Worm (Caenorhabditis elegans) whole organism, L3 larva: ENCODE measurements around the gene B0272.3.
A peak's percentile ranks its signal among the peaks of the same experiment; 100 is the strongest.

ENCODE experiments used
- R02D3.7 ChIP-seq: fragments of 150-350 bp; optimal IDR thresholded peaks from 2 replicates; lab custom pipeline; 2014; ENCODE audit warnings: missing biosample characterization, missing genetic modification characterization
- ZK546.5 ChIP-seq: sonication (generic microtip); optimal IDR thresholded peaks from 2 replicates; lab custom pipeline; 2017; ENCODE audit warnings: missing biosample characterization, missing genetic modification characterization
- aly-2 ChIP-seq: fragments of 150-350 bp; optimal IDR thresholded peaks from 2 replicates; lab custom pipeline; 2014; ENCODE audit warnings: missing biosample characterization, missing genetic modification characterization
- ama-1 ChIP-seq: fragments of 150-350 bp; optimal IDR thresholded peaks from 2 replicates; lab custom pipeline; 2018
- ceh-16 ChIP-seq: sonication (generic microtip); optimal IDR thresholded peaks from 2 replicates; lab custom pipeline; 2017; ENCODE audit warnings: missing biosample characterization, missing genetic modification characterization
- ceh-28 ChIP-seq: fragments of 150-350 bp; optimal IDR thresholded peaks from 2 replicates; lab custom pipeline; 2014; ENCODE audit warnings: missing biosample characterization, missing genetic modification reagents, missing genetic modification characterization
- ceh-82 ChIP-seq: fragments of 150-350 bp; optimal IDR thresholded peaks from 2 replicates; lab custom pipeline; 2014; ENCODE audit warnings: missing biosample characterization, missing genetic modification characterization
- ceh-9 ChIP-seq: sonication (generic microtip); optimal IDR thresholded peaks from 2 replicates; lab custom pipeline; 2018; ENCODE audit warnings: missing biosample characterization, missing genetic modification characterization
- daf-12 ChIP-seq: fragments of 150-350 bp; optimal IDR thresholded peaks from 2 replicates; lab custom pipeline; 2014; ENCODE audit warnings: missing biosample characterization, missing genetic modification reagents, missing genetic modification characterization
- egl-27 ChIP-seq: sonication (generic microtip); optimal IDR thresholded peaks from 4 replicates; lab custom pipeline; 2017; ENCODE audit warnings: missing biosample characterization, missing genetic modification reagents, missing genetic modification characterization
- egl-5 ChIP-seq: fragments of 150-350 bp; optimal IDR thresholded peaks from 2 replicates; lab custom pipeline; 2017; ENCODE audit warnings: missing biosample characterization, missing genetic modification reagents, missing genetic modification characterization, inconsistent platforms
- elt-1 ChIP-seq: fragments of 150-350 bp; optimal IDR thresholded peaks from 2 replicates; lab custom pipeline; 2014; ENCODE audit warnings: missing biosample characterization, missing genetic modification characterization
- elt-2 ChIP-seq: sonication (generic microtip); optimal IDR thresholded peaks from 2 replicates; lab custom pipeline; 2016; ENCODE audit warnings: missing genetic modification reagents, mild to moderate bottlenecking, missing genetic modification characterization, missing compliant biosample characterization
- elt-3 ChIP-seq, 3 experiments: fragments of 150-350 bp in 1 of 3; sonication (generic microtip) in 2 of 3; optimal IDR thresholded peaks; 2 replicates in 2 of 3; 4 replicates in 1 of 3; lab custom pipeline; 2014 to 2017; ENCODE audit warnings: missing biosample characterization in 3 of 3, missing genetic modification characterization in 3 of 3
- eor-1 ChIP-seq, 2 experiments: fragments of 150-350 bp; optimal IDR thresholded peaks; 2 replicates each; lab custom pipeline; 2014 to 2018; ENCODE audit warnings: missing biosample characterization in 2 of 2, missing genetic modification characterization in 2 of 2
- fkh-10 ChIP-seq: sonication (generic microtip); optimal IDR thresholded peaks from 2 replicates; lab custom pipeline; 2017; ENCODE audit warnings: missing biosample characterization, missing genetic modification reagents, missing genetic modification characterization
- fkh-2 ChIP-seq: fragments of 150-350 bp; optimal IDR thresholded peaks from 2 replicates; lab custom pipeline; 2014; ENCODE audit warnings: missing biosample characterization, missing genetic modification reagents, missing genetic modification characterization
- fos-1 ChIP-seq: fragments of 150-350 bp; optimal IDR thresholded peaks from 2 replicates; lab custom pipeline; 2014; ENCODE audit warnings: missing biosample characterization, missing genetic modification characterization
- hmg-11 ChIP-seq: sonication (generic microtip); optimal IDR thresholded peaks from 2 replicates; lab custom pipeline; 2016; ENCODE audit warnings: missing genetic modification characterization, missing compliant biosample characterization
- jun-1 ChIP-seq: fragments of 150-350 bp; optimal IDR thresholded peaks from 2 replicates; lab custom pipeline; 2014; ENCODE audit warnings: missing biosample characterization, missing genetic modification reagents, missing genetic modification characterization
- lin-15B ChIP-seq: fragments of 150-350 bp; optimal IDR thresholded peaks from 2 replicates; lab custom pipeline; 2014; ENCODE audit warnings: missing biosample characterization, missing genetic modification characterization
- lin-39 ChIP-seq: fragments of 150-350 bp; optimal IDR thresholded peaks from 2 replicates; lab custom pipeline; 2018; ENCODE audit warnings: missing biosample characterization, missing genetic modification reagents, missing genetic modification characterization
- lsy-12 ChIP-seq: sonication (generic microtip); optimal IDR thresholded peaks from 2 replicates; lab custom pipeline; 2016; ENCODE audit warnings: mild to moderate bottlenecking, missing genetic modification characterization, missing compliant biosample characterization
- mdl-1 ChIP-seq: fragments of 150-350 bp; optimal IDR thresholded peaks from 2 replicates; lab custom pipeline; 2014; ENCODE audit warnings: missing biosample characterization, missing genetic modification characterization
- mml-1 ChIP-seq: fragments of 150-350 bp; sonication (generic microtip); optimal IDR thresholded peaks from 3 replicates; lab custom pipeline; 2014; ENCODE audit warnings: missing biosample characterization, missing genetic modification characterization
- nfya-1 ChIP-seq: sonication (generic microtip); optimal IDR thresholded peaks from 2 replicates; lab custom pipeline; 2017; ENCODE audit warnings: missing genetic modification characterization, mild to moderate bottlenecking, missing compliant biosample characterization, antibody characterized with exemption, moderate library complexity; ENCODE audit not compliant: insufficient read depth
- nhr-11 ChIP-seq: fragments of 150-350 bp; optimal IDR thresholded peaks from 2 replicates; lab custom pipeline; 2014; ENCODE audit warnings: missing biosample characterization, missing genetic modification characterization
- nhr-12 ChIP-seq: fragments of 150-350 bp; optimal IDR thresholded peaks from 2 replicates; lab custom pipeline; 2014; ENCODE audit warnings: missing biosample characterization, missing genetic modification characterization
- nhr-23 ChIP-seq: fragments of 150-350 bp; optimal IDR thresholded peaks from 2 replicates; lab custom pipeline; 2014; ENCODE audit warnings: missing biosample characterization, missing genetic modification reagents, missing genetic modification characterization
- nhr-237 ChIP-seq: fragments of 150-350 bp; optimal IDR thresholded peaks from 2 replicates; lab custom pipeline; 2014; ENCODE audit warnings: missing biosample characterization, missing genetic modification characterization
- nhr-25 ChIP-seq: sonication (generic microtip); optimal IDR thresholded peaks from 2 replicates; lab custom pipeline; 2017; ENCODE audit warnings: missing biosample characterization, missing genetic modification characterization
- nhr-28 ChIP-seq: fragments of 150-350 bp; optimal IDR thresholded peaks from 2 replicates; lab custom pipeline; 2014; ENCODE audit warnings: missing biosample characterization, missing genetic modification characterization
- nhr-43 ChIP-seq: sonication (generic microtip); optimal IDR thresholded peaks from 2 replicates; lab custom pipeline; 2016; ENCODE audit warnings: mild to moderate bottlenecking, missing genetic modification characterization, missing compliant biosample characterization; ENCODE audit not compliant: poor library complexity, severe bottlenecking
- nhr-67 ChIP-seq: fragments of 150-350 bp; optimal IDR thresholded peaks from 2 replicates; lab custom pipeline; 2014; ENCODE audit warnings: missing biosample characterization, missing genetic modification characterization
- nhr-76 ChIP-seq: fragments of 150-350 bp; sonication (generic microtip); optimal IDR thresholded peaks from 5 replicates; lab custom pipeline; 2014; ENCODE audit warnings: missing biosample characterization, missing genetic modification characterization
- nhr-77 ChIP-seq: fragments of 150-350 bp; optimal IDR thresholded peaks from 2 replicates; lab custom pipeline; 2014; ENCODE audit warnings: missing biosample characterization, missing genetic modification characterization
- pha-4 ChIP-seq: fragments of 150-350 bp; optimal IDR thresholded peaks from 2 replicates; lab custom pipeline; 2014; ENCODE audit warnings: missing biosample characterization, missing genetic modification reagents, missing genetic modification characterization
- pqm-1 ChIP-seq: fragments of 150-350 bp; optimal IDR thresholded peaks from 2 replicates; lab custom pipeline; 2017; ENCODE audit warnings: missing biosample characterization, missing genetic modification characterization, inconsistent platforms
- sea-2 ChIP-seq: fragments of 150-350 bp; sonication (generic microtip); optimal IDR thresholded peaks from 4 replicates; lab custom pipeline; 2014; ENCODE audit warnings: missing biosample characterization, missing genetic modification reagents, missing genetic modification characterization
- skn-1 ChIP-seq: fragments of 150-350 bp; optimal IDR thresholded peaks from 2 replicates; lab custom pipeline; 2014; ENCODE audit warnings: missing biosample characterization, missing genetic modification characterization
- snpc-4 ChIP-seq: fragments of 150-350 bp; optimal IDR thresholded peaks from 2 replicates; lab custom pipeline; 2014; ENCODE audit warnings: missing biosample characterization, missing genetic modification characterization
- tbx-2 ChIP-seq: sonication (generic microtip); optimal IDR thresholded peaks from 2 replicates; lab custom pipeline; 2016; ENCODE audit warnings: mild to moderate bottlenecking, missing genetic modification characterization, missing compliant biosample characterization
- unc-39 ChIP-seq: sonication (generic microtip); optimal IDR thresholded peaks from 4 replicates; lab custom pipeline; 2017; ENCODE audit warnings: missing biosample characterization, missing genetic modification characterization
- unc-62 ChIP-seq: fragments of 150-350 bp; sonication (generic microtip); optimal IDR thresholded peaks from 4 replicates; lab custom pipeline; 2014; ENCODE audit warnings: missing biosample characterization, missing genetic modification reagents, missing genetic modification characterization
- zag-1 ChIP-seq: fragments of 150-350 bp; optimal IDR thresholded peaks from 2 replicates; lab custom pipeline; 2014; ENCODE audit warnings: missing biosample characterization, missing genetic modification characterization
- ztf-11 ChIP-seq: fragments of 150-350 bp; optimal IDR thresholded peaks from 2 replicates; lab custom pipeline; 2014; ENCODE audit warnings: missing biosample characterization, missing genetic modification characterization
- ztf-4 ChIP-seq: fragments of 150-350 bp; optimal IDR thresholded peaks from 2 replicates; lab custom pipeline; 2014; ENCODE audit warnings: missing biosample characterization, missing genetic modification characterization

B0272.3 gene

DNA sequence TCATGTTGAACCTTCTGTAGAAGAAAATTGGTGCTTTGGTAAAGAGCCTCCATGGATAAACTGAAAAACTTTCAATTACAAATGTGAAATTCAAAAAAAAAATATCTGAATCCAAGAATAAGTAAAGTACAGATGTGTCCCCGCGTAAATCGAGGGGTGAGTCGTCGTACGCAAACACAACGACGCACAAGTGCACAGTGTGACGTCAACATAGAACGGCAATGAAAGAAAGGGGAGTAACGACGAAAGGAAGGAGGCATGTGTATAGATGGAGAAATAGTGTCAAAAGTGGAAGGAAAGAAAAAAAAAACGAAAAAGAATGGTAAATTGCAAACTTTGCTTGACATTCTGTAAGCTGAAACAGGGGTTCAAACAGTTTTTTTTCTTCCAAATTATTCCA, 10.3 kb downstream of the B0272.3 start, which contains the start of gene memb-1:
TSS of gene memb-1 (minus strand) at position 60 of the 400 bp plus-strand sequence.
- no peak for TF ChIP-seq nhr-237
- no peak for TF ChIP-seq ceh-9
- no peak for TF ChIP-seq unc-39 (tag; lab: Kevin White, UChicago)
- TF ChIP-seq unc-62 (GFP tag; lab: Kevin White, UChicago): no peak
- no peak for TF ChIP-seq nhr-76 (tag; lab: Kevin White, UChicago)
- TF ChIP-seq mdl-1: no peak
- TF ChIP-seq tbx-2: no peak
- peak; percentile 21 for TF ChIP-seq egl-27 (tag; lab: Kevin White, UChicago)
- no peak for TF ChIP-seq nhr-11 (tag; lab: Kevin White, UChicago)
- TF ChIP-seq lsy-12 (tag; lab: Kevin White, UChicago): no peak
- peak; percentile 83 for TF ChIP-seq pha-4 (tag; lab: Kevin White, UChicago)
- peak; percentile 67 for TF ChIP-seq egl-5
- peak; percentile 77 for TF ChIP-seq nfya-1 (tag; lab: Kevin White, UChicago)
- TF ChIP-seq aly-2 (tag; lab: Kevin White, UChicago): no peak
- no peak for TF ChIP-seq sea-2
- peak; percentile 18 for TF ChIP-seq lin-15B
- peak; percentile 70 for TF ChIP-seq R02D3.7 (tag; lab: Kevin White, UChicago)
- TF ChIP-seq elt-3 (tag; optimal IDR thresholded peaks at IDR 0.05; lab: Kevin White, UChicago): no peak
- TF ChIP-seq elt-1: no peak
- TF ChIP-seq nhr-23 (tag; lab: Kevin White, UChicago): peak; percentile 77
- TF ChIP-seq fkh-2 (tag; lab: Kevin White, UChicago): peak; percentile 1
- TF ChIP-seq snpc-4: peak; percentile 30
- TF ChIP-seq ceh-16 (tag; lab: Kevin White, UChicago): no peak
- TF ChIP-seq fos-1: peak; percentile 33
- no peak for TF ChIP-seq eor-1 (tag; optimal IDR thresholded peaks at IDR 0.05; lab: Kevin White, UChicago)
- no peak for TF ChIP-seq mml-1 (tag; lab: Kevin White, UChicago)
- TF ChIP-seq ztf-4: no peak
- peak; percentile 77 for TF ChIP-seq hmg-11 (tag; lab: Kevin White, UChicago)
- peak; percentile 84 for TF ChIP-seq nhr-25
- TF ChIP-seq pqm-1 (tag; lab: Kevin White, UChicago): peak; percentile 74
- no peak for TF ChIP-seq nhr-77 (tag; lab: Kevin White, UChicago)
- no peak for TF ChIP-seq zag-1 (tag; lab: Kevin White, UChicago)
- no peak for TF ChIP-seq ztf-11 (tag; lab: Kevin White, UChicago)
- TF ChIP-seq skn-1 (tag; lab: Kevin White, UChicago): peak; percentile 45
- no peak for TF ChIP-seq nhr-67 (tag; lab: Kevin White, UChicago)
- no peak for TF ChIP-seq fkh-10 (GFP tag; lab: Kevin White, UChicago)
- peak; percentile 59 for TF ChIP-seq elt-2 (tag; lab: Kevin White, UChicago)
- peak; percentile 73 for TF ChIP-seq lin-39 (tag; lab: Kevin White, UChicago)
- no peak for TF ChIP-seq nhr-12 (tag; lab: Kevin White, UChicago)
- no peak for TF ChIP-seq ZK546.5
- no peak for TF ChIP-seq nhr-43 (tag; lab: Kevin White, UChicago)
- no peak for TF ChIP-seq ama-1 (lab: Kevin White, UChicago)
- TF ChIP-seq ceh-82: no peak
- no peak for TF ChIP-seq nhr-28 (tag; lab: Kevin White, UChicago)
- TF ChIP-seq daf-12 (tag; lab: Kevin White, UChicago): no peak
- TF ChIP-seq ceh-28: no peak
- TF ChIP-seq jun-1: peak; percentile 50
- TF ChIP-seq, all 47 proteins: peak for 17

DNA sequence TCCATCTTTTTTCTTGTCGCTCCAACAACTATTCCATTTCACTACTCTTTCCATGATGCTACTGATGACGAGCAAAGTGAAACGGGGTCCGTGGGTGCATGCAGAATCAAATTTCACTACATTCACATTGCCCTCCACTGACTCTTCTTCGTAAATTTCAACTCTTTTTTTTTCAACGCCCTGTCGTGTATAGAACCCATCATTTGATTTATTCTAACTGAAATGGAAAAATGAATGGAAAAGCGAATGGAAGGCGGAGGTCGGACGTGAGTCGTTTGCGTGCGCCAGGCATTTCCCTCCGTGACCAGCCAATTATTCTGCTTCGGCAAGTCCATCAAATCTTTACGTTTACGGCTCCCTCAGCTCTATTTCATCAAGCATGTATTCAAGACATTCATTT, 12.6 kb downstream of the B0272.3 start:
- peak; percentile 4 for TF ChIP-seq fkh-10 (GFP tag; lab: Kevin White, UChicago)
- no peak for TF ChIP-seq nhr-77 (tag; lab: Kevin White, UChicago)
